Worm (Caenorhabditis elegans) whole organism, midembryonic: ENCODE measurements around the gene rbm-25.

ENCODE experiments used
- T22C8.4 ChIP-seq: fragments of 200-800 bp; sonication (Bioruptor generic); IDR thresholded peaks from 2 replicates; pipeline ENCODE4 v1.3.6; 2022; ENCODE audit warnings: missing genetic modification characterization, missing compliant biosample characterization
- flt-1 ChIP-seq: fragments of 200-800 bp; sonication (Bioruptor generic); IDR thresholded peaks from 2 replicates; pipeline ENCODE4 v1.3.6; 2022; ENCODE audit warnings: missing genetic modification characterization, missing compliant biosample characterization
- klf-2 ChIP-seq: fragments of 200-800 bp; sonication (Bioruptor generic); conservative IDR thresholded peaks from 2 replicates; pipeline ENCODE4 v1.3.6; 2022; ENCODE audit warnings: missing genetic modification reagents, missing genetic modification characterization, missing compliant biosample characterization
- med-1 ChIP-seq: sonication (generic microtip); optimal IDR thresholded peaks from 2 replicates; lab custom pipeline; 2017; ENCODE audit warnings: missing genetic modification characterization, mild to moderate bottlenecking, missing compliant biosample characterization, antibody characterized with exemption, missing genetic modification reagents; ENCODE audit not compliant: insufficient read depth
- ref-1 ChIP-seq: fragments of 200-800 bp; sonication (Bioruptor generic); conservative IDR thresholded peaks from 2 replicates; pipeline ENCODE4 v1.3.6; 2022; ENCODE audit warnings: missing genetic modification reagents, missing genetic modification characterization, missing compliant biosample characterization
- ztf-23 ChIP-seq: fragments of 200-800 bp; sonication (Bioruptor generic); IDR thresholded peaks from 2 replicates; pipeline ENCODE4 v1.3.6; 2022; ENCODE audit warnings: missing genetic modification reagents, missing genetic modification characterization, missing compliant biosample characterization

ce11 chrV:12470324-12470723, 27.7 kb upstream of the rbm-25 start:
- TF ChIP-seq ref-1 (GFP tag; lab: Robert Waterston, UW) (no peak), ztf-23 (no peak), T22C8.4 (GFP tag; lab: Robert Waterston, UW) (no peak), flt-1 (GFP tag; lab: Robert Waterston, UW) (no peak), klf-2 (GFP tag; lab: Robert Waterston, UW) (no peak), med-1 (GFP tag; lab: Kevin White, UChicago) (no peak)
